Fruit fly (Drosophila melanogaster) Kc167 (cell line): ENCODE data around the gene CG15056.

ENCODE experiments used
- Myc ChIP-seq: fragments of >200 bp; optimal IDR thresholded peaks from 2 replicates; lab custom pipeline; 2017; ENCODE audit warnings: missing external identifiers
- Sin3A ChIP-seq: fragments of >200 bp; optimal IDR thresholded peaks from 2 replicates; lab custom pipeline; 2018; ENCODE audit warnings: missing external identifiers
- h ChIP-seq: fragments of >200 bp; optimal IDR thresholded peaks from 3 replicates; lab custom pipeline; 2018; ENCODE audit warnings: missing external identifiers
- insv ChIP-seq: fragments of >200 bp; optimal IDR thresholded peaks from 3 replicates; lab custom pipeline; 2018; ENCODE audit warnings: missing external identifiers
- psq ChIP-seq: fragments of >200 bp; optimal IDR thresholded peaks from 2 replicates; lab custom pipeline; 2017; ENCODE audit warnings: missing external identifiers
- ttk ChIP-seq: sonication (Bioruptor generic); optimal IDR thresholded peaks from 2 replicates; lab custom pipeline; 2017; ENCODE audit warnings: missing external identifiers

DNA sequence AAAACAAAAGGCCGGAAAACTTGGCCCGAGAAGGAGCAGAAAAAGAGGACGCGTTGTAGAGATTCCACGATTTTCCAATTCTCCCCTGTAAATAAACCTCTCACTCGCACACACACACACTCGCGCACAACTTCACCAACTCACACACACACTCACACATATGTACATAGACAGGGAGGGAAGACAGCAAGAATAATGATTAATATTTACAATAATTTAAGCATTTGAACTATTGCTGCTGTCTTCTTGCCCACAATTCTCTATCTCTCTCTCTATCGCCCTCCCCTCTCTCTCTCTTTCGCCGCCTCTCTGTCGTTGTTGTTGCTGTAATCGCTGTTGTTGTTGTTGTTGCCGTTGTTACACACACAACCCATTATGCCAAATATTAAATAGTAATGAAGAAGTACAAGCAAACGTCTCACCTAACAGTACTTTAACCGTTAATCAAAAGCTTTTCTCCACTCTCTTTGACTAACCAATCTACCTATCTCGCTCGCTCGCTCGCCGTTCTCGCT, 40.7 kb upstream of the CG15056 start:
- TF ChIP-seq psq (lab: Kevin White, UChicago) (no peak), h (no peak), insv (lab: Kevin White, UChicago) (no peak), Myc (lab: Kevin White, UChicago) (no peak), Sin3A (lab: Kevin White, UChicago) (no peak), ttk (lab: Kevin White, UChicago) (no peak)
